Fruit fly (Drosophila melanogaster): ENCODE results near the gene haf.

- TF ChIP-seq CG15710 (tag; optimal IDR thresholded peaks at IDR 0.05) = peak; percentile 77
- peak; percentile 79 for TF ChIP-seq fd96Ca (GFP tag; IDR thresholded peaks at IDR 0.05)
- no peak for TF ChIP-seq CG13204 (GFP tag; optimal IDR thresholded peaks at IDR 0.05)
- TF ChIP-seq CG12605 (GFP tag; IDR thresholded peaks at IDR 0.05) = no peak
- peak; percentile 71 for TF ChIP-seq rn (GFP tag; IDR thresholded peaks at IDR 0.05)
- peak; percentile 59 for TF ChIP-seq CG8301 (tag; optimal IDR thresholded peaks at IDR 0.05)
- TF ChIP-seq CG14655 (GFP tag; optimal IDR thresholded peaks at IDR 0.05) = no peak
- peak; percentile 66 for TF ChIP-seq Ets98B (GFP tag; IDR thresholded peaks at IDR 0.05)
- peak; percentile 57 for TF ChIP-seq CG34367 (tag; optimal IDR thresholded peaks at IDR 0.05)
- peak; percentile 73; the same call in 1 of the 2 replicates for TF ChIP-seq CG32121 (GFP tag; IDR thresholded peaks at IDR 0.05)
These were observed 56.2 kb downstream of the haf start, which contains the start of the genes Rab3GAP1 and CG14352 for dm6 chr2L:1611122-1611521.

Measured in whole organism, pupa.